Fruit fly (Drosophila melanogaster): Measurements from ENCODE around the gene CG8086.
A peak's percentile ranks its signal among the peaks of the same experiment; 100 is the strongest.

The CG8086 gene

dm6 chr2L:8211070-8211469, 46.2 kb downstream of the CG8086 start, which contains the start of gene Ssb-c31a (continued):
- TF ChIP-seq ems (GFP tag; optimal IDR thresholded peaks at IDR 0.05) (peak; percentile 42), CG31365 (tag; optimal IDR thresholded peaks at IDR 0.05) (no peak), CG11085 (GFP tag; IDR thresholded peaks at IDR 0.05) (no peak), NFAT (GFP tag; IDR thresholded peaks at IDR 0.05) (no peak), CG15601 (tag; optimal IDR thresholded peaks at IDR 0.05) (peak; percentile 46), slp2 (GFP tag; optimal IDR thresholded peaks at IDR 0.05) (peak; percentile 25), toy (GFP tag; IDR thresholded peaks at IDR 0.05) (no peak), Opbp (GFP tag; IDR thresholded peaks at IDR 0.05; ENCODE audit: partially characterized antibody) (peak; percentile 40; the same call in 1 of the 3 replicates), CG17912 (GFP tag; optimal IDR thresholded peaks at IDR 0.05) (no peak), CG18599 (GFP tag; optimal IDR thresholded peaks at IDR 0.05) (peak; percentile 46), CG18619 (GFP tag; optimal IDR thresholded peaks at IDR 0.05) (peak; percentile 6), NK7.1 (GFP tag; optimal IDR thresholded peaks at IDR 0.05) (no peak), CG8944 (GFP tag; optimal IDR thresholded peaks at IDR 0.05) (no peak), Neu2 (GFP tag; optimal IDR thresholded peaks at IDR 0.05; ENCODE audit: borderline replicate concordance) (no peak), C15 (GFP tag; IDR thresholded peaks at IDR 0.05) (no peak), Camta (GFP tag; optimal IDR thresholded peaks at IDR 0.05) (peak; percentile 26), her (GFP tag; optimal IDR thresholded peaks at IDR 0.05) (peak; percentile 5), cad (GFP tag; optimal IDR thresholded peaks at IDR 0.05) (no peak), Hmr (GFP tag; optimal IDR thresholded peaks at IDR 0.05) (peak; percentile 65), hbn (GFP tag; IDR thresholded peaks at IDR 0.05; ENCODE audit: partially characterized antibody) (peak; percentile 74), CG7745 (tag; optimal IDR thresholded peaks at IDR 0.05) (no peak), CG34224 (GFP tag; IDR thresholded peaks at IDR 0.05; ENCODE audit: partially characterized antibody) (peak; percentile 77), eyg (GFP tag; optimal IDR thresholded peaks at IDR 0.05) (no peak), CG10267 (tag; optimal IDR thresholded peaks at IDR 0.05) (peak; percentile 99), dm (GFP tag; optimal IDR thresholded peaks at IDR 0.05) (peak; percentile 20), ERR (GFP tag; optimal IDR thresholded peaks at IDR 0.05) (peak; percentile 4), Lpt (GFP tag; optimal IDR thresholded peaks at IDR 0.05) (no peak), CG6254 (GFP tag; optimal IDR thresholded peaks at IDR 0.05) (no peak), CG13775 (GFP tag; optimal IDR thresholded peaks at IDR 0.05) (peak; percentile 53), pho (GFP tag; optimal IDR thresholded peaks at IDR 0.05) (peak; percentile 62), YL-1 (GFP tag; optimal IDR thresholded peaks at IDR 0.05) (peak; percentile 52), sens (GFP tag) (peak; percentile 93), slbo (GFP tag; IDR thresholded peaks at IDR 0.05) (peak; percentile 66; the same call in 1 of the 2 replicates), CG4282 (GFP tag; optimal IDR thresholded peaks at IDR 0.05) (no peak), Bteb2 (GFP tag; optimal IDR thresholded peaks at IDR 0.05) (peak; percentile 41), gro (GFP tag; optimal IDR thresholded peaks at IDR 0.05) (peak; percentile 64), gem (tag; optimal IDR thresholded peaks at IDR 0.05) (peak; percentile 57), CG14441 (GFP tag; IDR thresholded peaks at IDR 0.05) (no peak), Hr78 (GFP tag; optimal IDR thresholded peaks at IDR 0.05) (no peak), inv (GFP tag; IDR thresholded peaks at IDR 0.05; ENCODE audit: partially characterized antibody) (peak; percentile 68), chm (GFP tag; IDR thresholded peaks at IDR 0.05) (no peak), dati (GFP tag; IDR thresholded peaks at IDR 0.05) (no peak), nerfin-2 (GFP tag; IDR thresholded peaks at IDR 0.05; ENCODE audit: partially characterized antibody) (no peak), Doc2 (GFP tag; IDR thresholded peaks at IDR 0.05) (no peak), Six4 (GFP tag; optimal IDR thresholded peaks at IDR 0.05) (peak; percentile 14), CTCF (GFP tag; optimal IDR thresholded peaks at IDR 0.05) (no peak), CG12942 (GFP tag; optimal IDR thresholded peaks at IDR 0.05) (peak; percentile 45), Adf1 (GFP tag; IDR thresholded peaks at IDR 0.05) (peak; percentile 15; the same call in 1 of the 2 replicates), Lim3 (GFP tag; IDR thresholded peaks at IDR 0.05) (no peak), jumu (GFP tag; optimal IDR thresholded peaks at IDR 0.05) (peak; percentile 7), CG17829 (tag; optimal IDR thresholded peaks at IDR 0.05) (peak; percentile 56), Meics (GFP tag; optimal IDR thresholded peaks at IDR 0.05) (peak; percentile 30)

All from whole organism, embryonic.